Fruit fly (Drosophila melanogaster) S2 (cell line): ENCODE data around the gene CG2816.

Experiments used
- CG8478 ChIP-seq: fragments of >200 bp; optimal IDR thresholded peaks from 2 replicates; lab custom pipeline; 2018
- CTCF ChIP-seq, 2 experiments: fragments of >200 bp; optimal IDR thresholded peaks; 2 replicates each; lab custom pipeline; 2018

Gene CG2816

DNA sequence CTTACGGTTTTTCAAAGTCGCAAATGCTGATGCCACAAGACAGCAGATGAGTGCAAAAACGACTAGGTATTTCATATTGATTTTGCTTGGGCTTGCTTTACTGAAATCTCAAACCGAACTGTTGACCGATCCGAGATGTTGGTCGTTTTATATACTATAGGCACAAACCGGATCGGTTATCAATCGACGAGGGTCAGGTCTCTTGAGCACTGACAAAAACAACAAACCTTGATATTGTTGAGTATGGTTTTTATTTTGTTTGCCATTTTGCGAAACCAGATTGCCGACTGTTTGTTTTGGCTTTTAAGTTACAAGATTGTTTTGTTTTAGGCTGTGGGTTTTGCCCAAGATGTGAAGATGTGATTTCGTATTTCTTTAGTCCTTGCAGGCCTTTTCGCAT, 11.0 kb upstream of the CG2816 start, which contains the start of gene CG16704:
TSS of gene CG16704 (minus strand) at position 122 of the 400 bp plus-strand sequence.
- TF ChIP-seq CG8478 (no peak), CTCF (optimal IDR thresholded peaks at IDR 0.05; lab: Kevin White, UChicago) (no peak)

DNA sequence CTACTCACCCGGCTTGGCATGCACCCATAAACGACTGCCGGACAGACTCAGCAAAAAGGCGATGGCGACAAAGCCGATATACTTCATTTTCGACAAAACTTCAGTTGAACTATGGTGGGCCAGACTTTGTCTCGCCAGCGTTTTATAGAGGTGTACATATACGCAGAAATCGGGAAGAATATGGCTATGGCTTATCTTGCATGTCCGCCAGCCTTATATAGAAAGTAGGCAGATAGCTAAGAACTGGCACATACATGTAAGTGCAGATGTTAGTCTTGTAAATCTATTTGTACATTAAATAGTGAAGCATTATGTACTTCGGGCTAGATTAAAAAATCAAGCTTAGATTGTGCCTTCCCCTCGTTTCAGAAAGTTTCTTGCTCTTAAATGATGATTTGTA, 10.4 kb upstream of the CG2816 start, which contains the start of gene CG3513:
TSS of gene CG3513 (minus strand) at position 101 of the 400 bp plus-strand sequence.
- TF ChIP-seq CG8478: no peak
- TF ChIP-seq CTCF (optimal IDR thresholded peaks at IDR 0.05; lab: Kevin White, UChicago): no peak

DNA sequence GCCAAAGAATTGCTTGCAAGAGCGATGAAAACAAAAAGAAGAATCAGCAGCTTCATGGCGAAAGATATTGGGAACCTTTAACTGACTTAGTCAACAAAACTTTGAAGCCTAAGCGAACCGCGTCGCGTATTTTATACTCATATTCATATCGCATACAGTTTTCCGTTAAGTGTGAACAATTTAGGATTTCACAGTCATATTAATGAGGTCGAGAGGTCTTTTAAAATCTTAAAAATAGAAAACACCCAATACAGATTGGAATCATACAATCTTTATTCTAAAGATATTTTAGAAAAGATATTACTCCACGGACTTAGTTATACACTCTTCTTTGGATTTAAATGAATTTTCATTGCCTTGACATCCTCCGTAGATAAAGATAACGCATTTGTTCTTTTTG, 9.7 kb upstream of the CG2816 start, which contains the start of gene Acp24A4:
TSS of gene Acp24A4 (minus strand) at position 101 of the 400 bp plus-strand sequence.
- TF ChIP-seq CTCF (optimal IDR thresholded peaks at IDR 0.05; lab: Kevin White, UChicago): no peak
- TF ChIP-seq CG8478: no peak

DNA sequence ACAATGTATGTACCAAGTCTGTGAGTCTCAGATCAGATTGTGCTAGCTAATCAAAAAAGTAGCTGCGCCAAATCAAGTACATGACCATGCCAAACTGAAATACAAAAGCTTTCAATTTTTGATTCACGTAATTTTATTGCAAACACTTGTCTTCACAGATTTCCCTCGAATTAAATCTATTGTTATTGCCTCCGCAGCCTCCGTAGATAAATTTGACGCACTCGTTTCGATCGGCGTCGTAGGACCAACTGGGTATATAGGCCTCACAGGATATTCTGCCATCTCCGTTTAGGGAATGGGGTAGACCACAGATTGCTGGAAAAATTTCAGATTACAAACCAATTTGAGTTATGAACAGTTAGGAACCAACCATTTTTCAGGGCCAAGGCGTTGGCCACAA, 8.5 kb upstream of the CG2816 start, which contains the start of gene CG43165:
TSS of gene CG43165 (minus strand) at position 101 of the 400 bp plus-strand sequence.
- TF ChIP-seq CG8478 (no peak), CTCF (optimal IDR thresholded peaks at IDR 0.05; lab: Kevin White, UChicago) (no peak)

DNA sequence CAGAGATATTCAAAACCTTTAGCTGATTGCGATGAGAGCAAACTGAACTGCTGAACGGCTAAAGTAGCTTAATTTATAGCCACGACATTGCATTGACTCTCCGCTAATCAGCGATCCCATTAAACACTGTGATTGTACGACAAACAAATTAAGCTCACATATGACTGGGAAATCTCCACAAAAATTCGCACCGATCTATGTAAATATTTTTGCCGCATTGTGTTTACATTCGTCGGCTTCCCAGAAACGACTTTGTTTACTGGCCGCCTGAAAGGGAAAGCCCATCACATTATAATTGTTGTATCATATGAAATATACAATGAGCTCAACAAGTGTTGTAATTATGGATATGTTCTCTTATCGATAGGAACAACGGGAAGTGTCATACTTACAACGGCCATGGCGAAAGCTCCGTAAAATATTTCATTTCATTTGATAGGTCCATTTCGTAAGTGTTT, 8.1 kb upstream of the CG2816 start, which contains the start of gene CG16713:
TSS of gene CG16713 (minus strand) at position 51 of the 458 bp plus-strand sequence.
- no peak for TF ChIP-seq CTCF (optimal IDR thresholded peaks at IDR 0.05; lab: Kevin White, UChicago)
- TF ChIP-seq CG8478: no peak

DNA sequence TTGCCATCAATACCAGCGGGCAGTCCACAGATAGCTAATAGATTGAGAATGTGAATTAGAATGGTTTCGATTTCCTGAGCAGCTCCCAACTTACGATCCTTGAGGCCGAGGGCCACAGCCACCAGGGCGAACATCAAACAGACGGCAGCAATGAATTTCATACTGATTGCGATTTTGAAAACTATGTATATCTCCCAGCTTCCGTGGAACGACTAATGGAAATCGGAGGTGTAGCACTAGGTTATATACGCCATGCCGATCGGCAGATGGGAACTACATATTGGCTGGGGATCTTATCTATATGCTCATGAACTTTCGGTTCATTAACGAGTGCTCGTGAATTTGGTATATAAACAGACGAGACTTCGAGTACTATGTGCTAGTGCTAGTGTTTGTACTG, 7.0 kb upstream of the CG2816 start, which contains the start of gene IM33:
TSS of gene IM33 (minus strand) at position 221 of the 400 bp plus-strand sequence.
- no peak for TF ChIP-seq CG8478
- TF ChIP-seq CTCF (optimal IDR thresholded peaks at IDR 0.05; lab: Kevin White, UChicago): no peak

DNA sequence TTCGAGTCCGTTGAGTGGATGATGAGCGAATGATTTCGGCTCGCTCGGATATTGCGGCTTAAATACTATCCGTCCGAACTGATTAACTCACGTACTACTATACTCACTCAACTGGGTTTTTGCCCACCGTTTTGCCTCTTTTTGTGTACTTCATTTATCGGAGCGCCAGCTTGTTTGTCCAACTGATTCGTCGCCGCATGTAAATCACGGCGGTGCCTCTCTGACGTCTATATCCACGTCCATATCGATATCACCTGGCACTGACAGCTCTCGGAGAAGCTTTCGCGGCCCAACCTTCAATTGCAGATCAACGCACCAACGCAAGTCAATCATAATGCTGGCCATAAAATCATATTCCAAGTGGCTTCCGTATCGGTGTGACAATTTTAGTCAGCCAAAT, 5.7 kb upstream of the CG2816 start, which contains the start of gene CG3604:
TSS of gene CG3604 (minus strand) at position 101 of the 400 bp plus-strand sequence.
- no peak for TF ChIP-seq CG8478
- no peak for TF ChIP-seq CTCF (optimal IDR thresholded peaks at IDR 0.05; lab: Kevin White, UChicago)

DNA sequence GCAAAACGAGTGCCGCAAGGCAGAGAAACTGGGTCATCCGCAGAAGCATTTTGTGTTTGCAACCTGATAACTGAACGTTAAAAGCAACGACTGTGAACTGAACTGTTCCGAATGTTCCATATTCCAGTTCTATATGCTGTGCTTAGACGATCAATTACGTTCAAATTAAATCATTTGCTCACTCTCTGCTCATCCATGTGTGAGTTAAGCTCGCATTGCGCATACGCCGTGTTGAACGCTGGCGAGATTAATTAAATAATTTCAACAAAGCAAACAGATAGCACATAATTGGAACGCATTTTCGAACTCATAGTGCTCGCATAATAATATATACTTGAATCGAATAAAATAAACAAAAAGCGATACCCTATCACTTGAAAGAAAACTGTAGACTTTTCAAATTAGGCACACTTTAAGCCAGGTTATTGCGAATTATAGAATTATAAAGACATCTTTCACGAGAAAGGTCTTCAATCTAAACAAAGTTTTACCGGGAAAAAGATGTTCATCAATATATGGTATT, 4.4 kb upstream of the CG2816 start, which contains the start of the genes CG10031 and CG42464:
TSS of gene CG10031 (minus strand) at position 101 of the 523 bp plus-strand sequence.
TSS of gene CG42464 (plus strand) at position 473 of the 523 bp plus-strand sequence.
- TF ChIP-seq CG8478 (no peak), CTCF (optimal IDR thresholded peaks at IDR 0.05; lab: Kevin White, UChicago) (no peak)

DNA sequence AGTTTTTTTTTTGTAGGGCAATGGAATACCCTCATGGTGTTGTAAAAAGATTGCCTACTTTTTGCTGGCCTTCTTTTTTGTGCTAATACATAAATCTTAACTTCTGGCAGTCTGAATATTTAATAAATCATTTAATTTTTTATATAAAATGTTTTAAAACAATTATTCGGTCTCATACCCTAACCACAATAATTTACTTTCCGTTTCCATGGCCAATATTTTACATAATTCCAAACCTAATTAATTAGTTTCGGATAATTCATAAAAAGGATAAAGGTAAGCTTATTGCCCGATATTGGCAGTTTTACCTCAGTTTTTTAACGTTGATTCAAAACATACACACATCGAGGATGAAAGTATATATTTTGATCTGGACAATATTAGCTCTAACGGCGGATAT, 3.6 kb upstream of the CG2816 start, which contains the start of gene CG42465:
TSS of gene CG42465 (plus strand) at position 301 of the 400 bp plus-strand sequence.
- TF ChIP-seq CTCF (optimal IDR thresholded peaks at IDR 0.05; lab: Kevin White, UChicago) (no peak), CG8478 (no peak)

DNA sequence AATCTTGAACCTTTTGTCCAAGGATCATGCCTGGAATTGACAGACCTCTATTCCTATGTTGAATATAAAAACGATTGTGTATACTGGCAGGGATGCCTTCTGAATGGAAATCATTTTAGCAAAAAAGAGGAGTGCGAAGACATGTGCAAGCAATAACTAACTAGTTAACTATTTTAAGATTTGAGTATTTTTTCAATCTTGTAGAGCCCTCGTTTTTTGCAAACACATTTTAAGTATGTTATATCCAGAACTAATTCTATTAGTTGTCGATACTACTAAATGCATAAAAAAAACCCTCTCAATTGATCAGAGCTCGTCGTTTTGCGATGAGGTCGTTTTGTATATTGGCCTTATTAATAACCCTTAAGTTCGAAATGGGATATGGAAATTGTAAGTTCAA, 3.1 kb upstream of the CG2816 start, which contains the start of gene Sfp24C1:
TSS of gene Sfp24C1 (plus strand) at position 301 of the 400 bp plus-strand sequence.
- TF ChIP-seq CTCF (optimal IDR thresholded peaks at IDR 0.05; lab: Kevin White, UChicago): no peak
- TF ChIP-seq CG8478: no peak

DNA sequence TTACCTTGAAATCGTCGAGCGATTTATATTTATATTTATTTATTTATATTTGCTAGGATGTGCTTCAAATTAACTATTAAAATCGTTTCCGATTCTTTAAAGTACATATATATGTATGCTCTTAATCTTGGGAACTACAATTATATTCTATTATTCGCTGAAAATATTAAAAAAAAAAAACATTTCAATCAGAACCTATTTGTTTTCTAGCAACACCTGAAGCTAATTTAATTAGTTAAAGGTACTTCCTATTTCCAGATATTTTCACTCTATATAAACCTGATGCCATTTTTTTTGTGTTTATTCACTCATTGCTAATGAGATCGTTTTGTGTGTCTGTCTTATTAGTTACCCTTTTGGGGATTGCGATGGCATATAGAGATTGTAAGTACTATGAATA, 2.5 kb upstream of the CG2816 start, which contains the start of gene CG42467:
TSS of gene CG42467 (plus strand) at position 301 of the 400 bp plus-strand sequence.
- TF ChIP-seq CG8478 (no peak), CTCF (optimal IDR thresholded peaks at IDR 0.05; lab: Kevin White, UChicago) (no peak)

DNA sequence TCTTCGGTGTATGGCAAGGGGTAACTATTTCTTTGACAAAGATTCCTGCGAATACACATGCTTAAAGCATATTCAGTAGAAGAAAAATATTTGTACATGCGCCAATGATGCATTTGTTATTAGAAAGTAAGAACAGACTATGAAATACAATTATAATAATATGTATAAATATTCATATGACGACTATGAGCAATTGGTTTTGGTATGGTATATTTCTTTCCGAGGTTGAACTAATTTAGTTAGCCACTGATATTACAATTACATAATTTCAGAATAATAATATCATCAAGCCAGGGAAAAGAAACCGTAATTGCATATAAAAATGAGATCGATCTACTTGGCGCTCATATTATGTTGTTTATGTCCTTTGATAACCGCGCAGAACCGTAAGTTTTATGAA, 1.9 kb upstream of the CG2816 start, which contains the start of gene CG43145:
TSS of gene CG43145 (plus strand) at position 301 of the 400 bp plus-strand sequence.
- no peak for TF ChIP-seq CTCF (optimal IDR thresholded peaks at IDR 0.05; lab: Kevin White, UChicago)
- no peak for TF ChIP-seq CG8478

DNA sequence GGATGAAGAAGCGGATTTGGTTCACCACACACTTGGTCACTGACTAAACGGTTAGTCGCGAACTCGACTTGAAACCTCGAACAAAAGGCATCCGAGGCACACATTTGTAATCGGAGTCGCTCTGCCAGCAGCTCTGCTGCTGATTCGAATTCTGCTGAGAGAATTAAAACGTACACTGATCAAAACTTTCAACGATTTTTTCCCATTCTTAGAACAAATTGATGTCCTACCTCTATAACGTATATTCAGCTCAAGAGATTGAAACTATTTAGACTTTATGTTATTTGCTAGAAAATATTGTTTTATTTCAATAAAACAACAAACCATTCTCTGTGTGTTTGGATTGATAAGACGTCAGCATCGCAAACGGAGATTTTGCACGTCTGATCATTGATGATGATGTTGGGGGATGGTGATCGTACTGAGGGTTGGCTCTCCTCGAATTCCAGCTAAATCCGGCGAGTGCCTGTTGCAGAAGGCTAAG, 2.0 kb downstream of the CG2816 start, which contains the start of gene CG31778:
TSS of gene CG31778 (minus strand) at position 51 of the 484 bp plus-strand sequence.
- TF ChIP-seq CTCF (optimal IDR thresholded peaks at IDR 0.05; lab: Kevin White, UChicago) (no peak), CG8478 (no peak)

DNA sequence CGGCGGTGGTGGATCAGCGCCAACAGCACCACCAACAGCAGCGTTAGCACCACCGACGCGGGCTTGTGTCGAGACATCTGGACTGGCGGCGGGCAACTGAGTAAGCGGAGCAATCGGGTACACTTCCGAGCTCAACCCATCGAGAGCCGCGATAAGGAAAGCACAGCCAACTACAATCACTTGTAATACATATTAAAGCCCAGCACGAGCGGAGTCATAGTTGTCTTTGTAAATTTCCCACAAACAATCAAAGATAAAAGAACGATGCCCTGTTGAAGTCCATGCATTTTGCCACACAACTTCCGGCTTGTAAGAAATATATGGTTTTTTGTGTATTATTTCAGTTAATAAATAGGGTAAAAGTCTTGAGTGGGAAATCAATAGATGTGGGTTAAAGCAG, 3.5 kb downstream of the CG2816 start, which contains the start of gene CG31777:
TSS of gene CG31777 (minus strand) at position 101 of the 400 bp plus-strand sequence.
- TF ChIP-seq CG8478: no peak
- TF ChIP-seq CTCF (optimal IDR thresholded peaks at IDR 0.05; lab: Kevin White, UChicago): no peak

DNA sequence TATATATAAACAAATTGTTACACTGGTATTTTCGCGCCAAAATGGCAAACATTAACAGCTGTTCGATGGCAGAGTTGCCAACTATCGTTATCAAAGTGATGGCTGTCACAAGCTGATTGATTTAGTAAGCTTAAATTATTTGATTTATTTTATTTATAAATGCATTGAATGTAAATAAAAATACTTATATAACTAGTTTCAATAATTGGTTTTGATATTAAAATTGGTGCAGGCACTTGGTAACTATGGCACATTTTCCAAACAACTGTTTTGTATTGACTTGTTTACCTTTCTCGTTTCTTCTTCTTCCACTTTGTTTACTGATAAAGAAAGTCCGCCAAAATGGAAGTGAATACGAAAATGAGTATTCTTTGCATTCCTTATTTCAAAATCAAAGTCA, 8.2 kb downstream of the CG2816 start, which contains the start of gene cutlet:
TSS of gene cutlet (minus strand) at position 84 of the 400 bp plus-strand sequence.
- TF ChIP-seq CG8478: no peak
- no peak for TF ChIP-seq CTCF (optimal IDR thresholded peaks at IDR 0.05; lab: Kevin White, UChicago)
